Worm (Caenorhabditis elegans): ENCODE measurements around the gene F59B2.13.
A peak's percentile ranks its signal among the peaks of the same experiment; 100 is the strongest.

Gene F59B2.13

DNA sequence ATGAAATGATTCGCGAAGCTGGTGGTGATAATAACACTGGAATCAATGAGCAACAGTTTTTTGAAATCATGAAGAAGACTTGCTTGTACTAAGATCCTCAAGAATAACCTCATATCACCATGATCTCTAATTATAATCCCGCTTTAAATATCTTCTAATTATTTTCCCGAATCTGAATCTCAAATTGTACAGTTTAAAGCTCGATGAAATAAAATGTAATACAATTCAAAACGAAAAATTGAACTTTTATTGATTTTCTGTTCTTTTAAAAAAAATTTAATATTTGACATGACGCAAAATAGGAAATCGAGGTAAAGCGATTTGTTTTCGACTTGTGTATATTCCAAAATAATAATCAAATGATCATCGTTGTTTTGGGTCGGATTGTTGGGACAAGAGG is 52.0 kb downstream of the F59B2.13 start (continued):
- TF ChIP-seq cebp-1 (GFP tag; IDR thresholded peaks at IDR 0.05): no peak
- peak; percentile 43 for TF ChIP-seq cebp-1 (tag; optimal IDR thresholded peaks at IDR 0.05)
- no peak for TF ChIP-seq ceh-91 (GFP tag; IDR thresholded peaks at IDR 0.05)
- TF ChIP-seq F22D6.2 (tag; optimal IDR thresholded peaks at IDR 0.05): peak; percentile 7
- no peak for TF ChIP-seq ztf-22 (GFP tag; optimal IDR thresholded peaks at IDR 0.05)
- TF ChIP-seq rcor-1 (GFP tag; IDR thresholded peaks at IDR 0.05): no peak
- peak; percentile 17 for TF ChIP-seq die-1 (tag; optimal IDR thresholded peaks at IDR 0.05)
- peak; percentile 41 for TF ChIP-seq ztf-26 (tag; optimal IDR thresholded peaks at IDR 0.05)
- TF ChIP-seq madf-6 (GFP tag; IDR thresholded peaks at IDR 0.05): 0 out of 2 replicates have a peak, but pooled peaks have one; percentile 31
- TF ChIP-seq let-607 (tag; optimal IDR thresholded peaks at IDR 0.05): peak in 1 of 2 experiments; percentile 54
- TF ChIP-seq Y79H2A.3 (GFP tag; conservative IDR thresholded peaks at IDR 0.05): 0 out of 2 replicates have a peak, but pooled peaks have one; percentile 7
- no peak for TF ChIP-seq efl-1 (GFP tag; optimal IDR thresholded peaks at IDR 0.05)
